Fruit fly (Drosophila melanogaster) whole organism: ENCODE data around the gene Teh1.

Experiments used
- CG8478 ChIP-seq: fragments of >200 bp; optimal IDR thresholded peaks from 2 replicates; lab custom pipeline; 2018; ENCODE audit warnings: inconsistent platforms
- EcR ChIP-seq, 2 experiments: fragments of >200 bp; optimal IDR thresholded peaks; 2 replicates each; lab custom pipeline; 2017; ENCODE audit warnings: missing biosample characterization in 2 of 2, missing genetic modification characterization in 2 of 2, missing genetic modification reagents in 2 of 2

- TF ChIP-seq EcR (GFP tag; optimal IDR thresholded peaks at IDR 0.05; lab: Kevin White, UChicago), result no peak
- TF ChIP-seq CG8478 (lab: Kevin White, UChicago), result no peak
Observed at dm6 chr3R:9882019-9882418, 14.1 kb upstream of the Teh1 start.
